Fruit fly (Drosophila melanogaster): ENCODE data around the gene Ibf2.
A peak's percentile ranks its signal among the peaks of the same experiment; 100 is the strongest.

dm6 chr3R:9250868-9251267 is 7.4 kb downstream of the Ibf2 start:
- TF ChIP-seq esg (GFP tag; conservative IDR thresholded peaks at IDR 0.05) (peak; percentile 19; the same call in 1 of the 2 replicates), lmd (GFP tag; IDR thresholded peaks at IDR 0.05) (peak; percentile 39), ato (GFP tag; IDR thresholded peaks at IDR 0.05; ENCODE audit: partially characterized antibody) (no peak), Nf-YC (tag; optimal IDR thresholded peaks at IDR 0.05) (no peak), CG16779 (GFP tag; IDR thresholded peaks at IDR 0.05) (no peak), gro (GFP tag; optimal IDR thresholded peaks at IDR 0.05) (no peak), vnd (GFP tag; IDR thresholded peaks at IDR 0.05; ENCODE audit: partially characterized antibody) (no peak), CG1233 (GFP tag; optimal IDR thresholded peaks at IDR 0.05) (no peak)

All from whole organism, embryonic.